Worm (Caenorhabditis elegans) whole organism, late embryonic: ENCODE results near the gene nasp-2.

Source experiments
- ama-1 ChIP-seq: fragments of 150-350 bp; optimal IDR thresholded peaks from 2 replicates; lab custom pipeline; 2014
- ceh-2 ChIP-seq: sonication (generic microtip); optimal IDR thresholded peaks from 2 replicates; lab custom pipeline; 2016; ENCODE audit warnings: missing genotype, missing genetic modification characterization, missing compliant biosample characterization
- ceh-9 ChIP-seq: sonication (generic microtip); optimal IDR thresholded peaks from 2 replicates; lab custom pipeline; 2016; ENCODE audit warnings: mild to moderate bottlenecking, missing genetic modification characterization, inconsistent platforms, missing compliant biosample characterization
- dmd-4 ChIP-seq: sonication (generic microtip); optimal IDR thresholded peaks from 2 replicates; lab custom pipeline; 2016; ENCODE audit warnings: borderline replicate concordance, missing genetic modification characterization, missing compliant biosample characterization
- ets-4 ChIP-seq: sonication (generic microtip); optimal IDR thresholded peaks from 2 replicates; lab custom pipeline; 2016; ENCODE audit warnings: missing genetic modification characterization, missing compliant biosample characterization
- fkh-10 ChIP-seq: fragments of 150-350 bp; optimal IDR thresholded peaks from 2 replicates; lab custom pipeline; 2014; ENCODE audit warnings: missing biosample characterization, missing genetic modification reagents, missing genetic modification characterization
- hlh-30 ChIP-seq: sonication (generic microtip); optimal IDR thresholded peaks from 2 replicates; lab custom pipeline; 2017; ENCODE audit warnings: antibody characterized with exemption, missing genetic modification characterization, missing compliant biosample characterization; ENCODE audit not compliant: insufficient read depth
- pha-4 ChIP-seq: fragments of 150-350 bp; optimal IDR thresholded peaks from 2 replicates; lab custom pipeline; 2018; ENCODE audit warnings: missing biosample characterization, missing genetic modification reagents, missing genetic modification characterization
- syd-9 ChIP-seq: sonication (generic microtip); optimal IDR thresholded peaks from 2 replicates; lab custom pipeline; 2016; ENCODE audit warnings: mild to moderate bottlenecking, missing genetic modification characterization, moderate library complexity, missing compliant biosample characterization
- tbx-2 ChIP-seq: sonication (generic microtip); optimal IDR thresholded peaks from 2 replicates; lab custom pipeline; 2016; ENCODE audit warnings: missing genetic modification characterization, missing compliant biosample characterization
- unc-86 ChIP-seq: sonication (generic microtip); optimal IDR thresholded peaks from 2 replicates; lab custom pipeline; 2016; ENCODE audit warnings: missing genetic modification characterization, missing compliant biosample characterization

ce11 chrV:13286525-13286924, 25.5 kb downstream of the nasp-2 start:
- TF ChIP-seq pha-4 (no peak), tbx-2 (tag; lab: Kevin White, UChicago) (no peak), hlh-30 (tag; lab: Kevin White, UChicago) (no peak), syd-9 (tag; lab: Kevin White, UChicago) (no peak), ets-4 (tag; lab: Kevin White, UChicago) (no peak), dmd-4 (tag; lab: Kevin White, UChicago) (no peak), ceh-9 (tag; lab: Kevin White, UChicago) (no peak), ama-1 (lab: Kevin White, UChicago) (no peak), fkh-10 (GFP tag; lab: Kevin White, UChicago) (no peak), ceh-2 (tag; lab: Kevin White, UChicago) (no peak), unc-86 (no peak)
